Worm (Caenorhabditis elegans): Measurements from ENCODE around the gene famh-136.

DNA sequence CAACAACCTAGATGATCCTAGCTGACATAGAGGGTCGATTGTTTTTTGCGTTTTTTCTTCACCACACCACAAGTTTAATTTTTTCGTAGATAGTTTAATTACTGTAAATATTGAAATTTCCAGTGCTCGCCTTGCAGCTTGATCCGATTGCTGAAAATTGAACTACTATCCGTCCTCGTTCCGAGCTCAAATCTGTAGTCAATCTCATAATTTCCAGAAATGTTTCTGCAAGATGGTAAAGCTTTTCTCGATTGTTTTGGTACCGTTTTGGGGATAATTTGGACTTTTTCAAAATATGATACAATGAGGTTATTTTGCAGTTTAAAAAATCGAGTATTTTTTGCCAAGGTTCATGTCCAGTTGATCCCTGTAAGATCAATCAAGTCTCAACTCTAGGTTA lies 21.5 kb upstream of the famh-136 start:
- TF ChIP-seq dao-5 (tag; optimal IDR thresholded peaks at IDR 0.05) (no peak), W03F9.2 (tag; optimal IDR thresholded peaks at IDR 0.05) (no peak)
